Fruit fly (Drosophila melanogaster) whole organism, embryonic: ENCODE data around the gene CG11089.

Experiments used
- Dek ChIP-seq: fragments of 200-800 bp; sonication (Bioruptor generic); optimal IDR thresholded peaks from 3 replicates; lab custom pipeline; 2019; ENCODE audit warnings: missing biosample characterization, mild to moderate bottlenecking, missing genetic modification characterization, moderate library complexity
- fd102C ChIP-seq: fragments of 200-800 bp; sonication (Bioruptor generic); optimal IDR thresholded peaks from 2 replicates; lab custom pipeline; 2018; ENCODE audit warnings: missing biosample characterization, mild to moderate bottlenecking, missing genetic modification characterization, moderate library complexity

dm6 chr3R:24906648-24907047 lies 29.8 kb downstream of the CG11089 start:
- TF ChIP-seq Dek (tag; lab: Kevin White, UChicago) = no peak
- no peak for TF ChIP-seq fd102C (GFP tag; lab: Kevin White, UChicago)
